Worm (Caenorhabditis elegans) whole organism, mixed stage, embryonic: Measurements from ENCODE around the gene srlf-18.

Experiments used
- ces-1 ChIP-seq: fragments of 150-350 bp; optimal IDR thresholded peaks from 2 replicates; lab custom pipeline; 2014; ENCODE audit warnings: missing biosample characterization, missing genetic modification reagents, missing genetic modification characterization
- elt-1 ChIP-seq: sonication (generic microtip); optimal IDR thresholded peaks from 2 replicates; lab custom pipeline; 2017; ENCODE audit warnings: missing genetic modification characterization, mild to moderate bottlenecking, missing compliant biosample characterization, antibody characterized with exemption, moderate library complexity, borderline replicate concordance; ENCODE audit not compliant: insufficient read depth
- nhr-237 ChIP-seq: fragments of 150-350 bp; optimal IDR thresholded peaks from 2 replicates; lab custom pipeline; 2014; ENCODE audit warnings: missing biosample characterization, missing genetic modification characterization
- sem-2 ChIP-seq: fragments of 200-800 bp; sonication (Bioruptor generic); optimal IDR thresholded peaks from 2 replicates; lab custom pipeline; 2018; ENCODE audit warnings: mild to moderate bottlenecking, missing genetic modification characterization, missing compliant biosample characterization
- unc-39 ChIP-seq: fragments of 150-350 bp; optimal IDR thresholded peaks from 2 replicates; lab custom pipeline; 2014; ENCODE audit warnings: missing biosample characterization, missing genetic modification characterization
- unc-62 ChIP-seq: fragments of 150-350 bp; optimal IDR thresholded peaks from 2 replicates; lab custom pipeline; 2014; ENCODE audit warnings: missing biosample characterization, missing genetic modification reagents, missing genetic modification characterization

DNA sequence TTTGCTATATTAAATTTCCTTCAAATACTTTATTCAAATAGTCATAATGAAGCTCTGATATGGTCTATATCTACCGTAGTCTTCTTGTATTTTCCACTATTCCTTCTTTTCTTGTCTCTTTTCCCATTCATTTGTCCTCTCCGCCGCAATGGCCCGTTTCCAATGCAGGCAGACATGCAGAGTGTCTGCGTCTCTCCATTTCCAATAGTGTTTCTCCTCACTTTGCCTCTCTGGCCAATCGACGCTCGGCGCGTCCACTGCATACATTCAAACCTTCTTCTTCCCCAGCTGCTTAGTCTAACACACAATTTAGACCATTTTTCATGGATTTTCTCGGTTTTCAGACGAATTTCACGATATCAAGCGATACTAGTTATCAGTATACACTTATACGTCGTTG is 23.9 kb upstream of the srlf-18 start:
- no peak for TF ChIP-seq unc-62
- TF ChIP-seq unc-39 (tag; lab: Kevin White, UChicago), result no peak
- no peak for TF ChIP-seq elt-1 (tag; lab: Kevin White, UChicago)
- no peak for TF ChIP-seq sem-2 (GFP tag; lab: Kevin White, UChicago)
- no peak for TF ChIP-seq ces-1 (GFP tag; lab: Kevin White, UChicago)
- TF ChIP-seq nhr-237 (tag; lab: Kevin White, UChicago), result no peak
